Worm (Caenorhabditis elegans) whole organism, L1 larva: Measurements from ENCODE around the gene M02D8.5.
A peak's percentile ranks its signal among the peaks of the same experiment; 100 is the strongest.

Experiments used
- C16A3.4 ChIP-seq: fragments of 150-350 bp; optimal IDR thresholded peaks from 2 replicates; lab custom pipeline; 2014; ENCODE audit warnings: missing biosample characterization, missing genetic modification characterization
- aly-2 ChIP-seq: fragments of 150-350 bp; optimal IDR thresholded peaks from 2 replicates; lab custom pipeline; 2014; ENCODE audit warnings: missing biosample characterization, missing genetic modification characterization
- ceh-63 ChIP-seq: fragments of 200-800 bp; sonication (Bioruptor generic); optimal IDR thresholded peaks from 2 replicates; lab custom pipeline; 2018; ENCODE audit warnings: mild to moderate bottlenecking, missing genetic modification characterization, missing compliant biosample characterization
- dpl-1 ChIP-seq, 3 experiments: fragments of 150-350 bp in 2 of 3; sonication (generic microtip) in 1 of 3; optimal IDR thresholded peaks; 2 replicates each; lab custom pipeline; 2014 to 2017; ENCODE audit warnings: missing biosample characterization in 3 of 3, missing genetic modification characterization in 3 of 3, missing genetic modification reagents in 3 of 3
- efl-1 ChIP-seq, 4 experiments: fragments of 150-350 bp; optimal IDR thresholded peaks in 3 of 4; peaks in 1 of 4; 1 replicate in 1 of 4; 2 replicates in 3 of 4; lab custom pipeline; 2014; ENCODE audit warnings: missing biosample characterization in 2 of 4, missing genetic modification characterization in 2 of 4, missing genetic modification reagents in 2 of 4
- egl-13 ChIP-seq: sonication (generic microtip); optimal IDR thresholded peaks from 2 replicates; lab custom pipeline; 2016; ENCODE audit warnings: missing genotype, missing genetic modification reagents, missing genetic modification characterization, missing compliant biosample characterization
- elt-2 ChIP-seq: sonication (generic microtip); optimal IDR thresholded peaks from 2 replicates; lab custom pipeline; 2016; ENCODE audit warnings: missing genetic modification characterization, mild to moderate bottlenecking, inconsistent platforms, missing compliant biosample characterization, missing genetic modification reagents
- fos-1 ChIP-seq: fragments of 150-350 bp; optimal IDR thresholded peaks from 2 replicates; lab custom pipeline; 2014; ENCODE audit warnings: missing biosample characterization, missing genetic modification characterization
- grh-1 ChIP-seq: fragments of 200-800 bp; sonication (Bioruptor generic); IDR thresholded peaks from 2 replicates; pipeline ENCODE4 v1.3.6; 2022; ENCODE audit warnings: missing genetic modification reagents, missing genetic modification characterization, missing compliant biosample characterization
- hlh-17 ChIP-seq: fragments of 200-800 bp; sonication (Bioruptor generic); optimal IDR thresholded peaks from 2 replicates; lab custom pipeline; 2018; ENCODE audit warnings: missing genetic modification characterization, mild to moderate bottlenecking, missing compliant biosample characterization, moderate library complexity, borderline replicate concordance
- hlh-4 ChIP-seq: sonication (generic microtip); optimal IDR thresholded peaks from 2 replicates; lab custom pipeline; 2016; ENCODE audit warnings: mild to moderate bottlenecking, missing genetic modification characterization, missing compliant biosample characterization
- hpl-2 ChIP-seq: fragments of 150-350 bp; optimal IDR thresholded peaks from 2 replicates; lab custom pipeline; 2014; ENCODE audit warnings: missing biosample characterization, missing genetic modification reagents, missing genetic modification characterization
- irx-1 ChIP-seq: sonication (generic microtip); optimal IDR thresholded peaks from 2 replicates; lab custom pipeline; 2016; ENCODE audit warnings: missing genetic modification characterization, missing compliant biosample characterization
- lin-14 ChIP-seq: fragments of 200-800 bp; sonication (Bioruptor generic); optimal IDR thresholded peaks from 2 replicates; lab custom pipeline; 2018; ENCODE audit warnings: mild to moderate bottlenecking, missing genetic modification characterization, moderate library complexity, missing compliant biosample characterization
- lin-15B ChIP-seq: fragments of 150-350 bp; sonication (generic microtip); optimal IDR thresholded peaks from 3 replicates; lab custom pipeline; 2014; ENCODE audit warnings: missing biosample characterization, missing genetic modification characterization
- lin-35 ChIP-seq, 2 experiments: fragments of 150-350 bp; optimal IDR thresholded peaks; 2 replicates each; lab custom pipeline; 2014; ENCODE audit warnings: missing biosample characterization in 2 of 2, missing genetic modification characterization in 2 of 2, missing genetic modification reagents in 2 of 2
- lin-39 ChIP-seq: fragments of 150-350 bp; optimal IDR thresholded peaks from 2 replicates; lab custom pipeline; 2014; ENCODE audit warnings: missing biosample characterization, missing genetic modification reagents, missing genetic modification characterization
- mep-1 ChIP-seq: fragments of 150-350 bp; optimal IDR thresholded peaks from 2 replicates; lab custom pipeline; 2014; ENCODE audit warnings: missing biosample characterization, missing genetic modification characterization
- nhr-11 ChIP-seq: fragments of 150-350 bp; optimal IDR thresholded peaks from 2 replicates; lab custom pipeline; 2014; ENCODE audit warnings: missing biosample characterization, missing genetic modification characterization
- nhr-20 ChIP-seq: sonication (generic microtip); optimal IDR thresholded peaks from 2 replicates; lab custom pipeline; 2016; ENCODE audit warnings: mild to moderate bottlenecking, missing genetic modification characterization, missing compliant biosample characterization
- nhr-77 ChIP-seq: fragments of 150-350 bp; optimal IDR thresholded peaks from 2 replicates; lab custom pipeline; 2014; ENCODE audit warnings: missing biosample characterization, missing genetic modification characterization
- nhr-84 ChIP-seq: sonication (generic microtip); optimal IDR thresholded peaks from 2 replicates; lab custom pipeline; 2017; ENCODE audit warnings: missing biosample characterization, missing genetic modification characterization
- nhr-90 ChIP-seq: sonication (generic microtip); optimal IDR thresholded peaks from 2 replicates; lab custom pipeline; 2016; ENCODE audit warnings: mild to moderate bottlenecking, missing genetic modification characterization, missing compliant biosample characterization; ENCODE audit not compliant: poor library complexity
- pax-3 ChIP-seq: fragments of 200-800 bp; sonication (Bioruptor generic); optimal IDR thresholded peaks from 2 replicates; lab custom pipeline; 2018; ENCODE audit warnings: mild to moderate bottlenecking, missing genetic modification characterization, moderate library complexity, missing compliant biosample characterization
- pqm-1 ChIP-seq: sonication (generic microtip); optimal IDR thresholded peaks from 3 replicates; lab custom pipeline; 2017; ENCODE audit warnings: missing biosample characterization, missing genetic modification characterization
- rnt-1 ChIP-seq: sonication (generic microtip); optimal IDR thresholded peaks from 2 replicates; lab custom pipeline; 2016; ENCODE audit warnings: mild to moderate bottlenecking, missing genetic modification characterization, moderate library complexity, missing compliant biosample characterization
- snu-23 ChIP-seq: sonication (generic microtip); optimal IDR thresholded peaks from 2 replicates; lab custom pipeline; 2016; ENCODE audit warnings: missing genetic modification characterization, missing compliant biosample characterization
- sox-4 ChIP-seq: sonication (generic microtip); optimal IDR thresholded peaks from 2 replicates; lab custom pipeline; 2016; ENCODE audit warnings: missing genetic modification characterization, missing compliant biosample characterization
- sup-37 ChIP-seq: fragments of 200-800 bp; sonication (Bioruptor generic); optimal IDR thresholded peaks from 2 replicates; lab custom pipeline; 2018; ENCODE audit warnings: mild to moderate bottlenecking, missing genetic modification characterization, missing compliant biosample characterization
- tlp-1 ChIP-seq: fragments of 150-350 bp; optimal IDR thresholded peaks from 2 replicates; lab custom pipeline; 2014; ENCODE audit warnings: missing biosample characterization, missing genetic modification characterization
- unc-30 ChIP-seq: sonication (generic microtip); optimal IDR thresholded peaks from 2 replicates; lab custom pipeline; 2017; ENCODE audit warnings: missing biosample characterization, missing genetic modification characterization
- vab-15 ChIP-seq: sonication (generic microtip); optimal IDR thresholded peaks from 2 replicates; lab custom pipeline; 2017; ENCODE audit warnings: missing genotype, mild to moderate bottlenecking, missing genetic modification characterization, missing compliant biosample characterization
- xbp-1 ChIP-seq: sonication (generic microtip); optimal IDR thresholded peaks from 2 replicates; lab custom pipeline; 2016; ENCODE audit warnings: missing genetic modification characterization, missing compliant biosample characterization
- zip-4 ChIP-seq: fragments of 200-800 bp; sonication (Bioruptor generic); optimal IDR thresholded peaks from 2 replicates; lab custom pipeline; 2018; ENCODE audit warnings: mild to moderate bottlenecking, missing genetic modification characterization, moderate library complexity, missing compliant biosample characterization

M02D8.5 gene

DNA sequence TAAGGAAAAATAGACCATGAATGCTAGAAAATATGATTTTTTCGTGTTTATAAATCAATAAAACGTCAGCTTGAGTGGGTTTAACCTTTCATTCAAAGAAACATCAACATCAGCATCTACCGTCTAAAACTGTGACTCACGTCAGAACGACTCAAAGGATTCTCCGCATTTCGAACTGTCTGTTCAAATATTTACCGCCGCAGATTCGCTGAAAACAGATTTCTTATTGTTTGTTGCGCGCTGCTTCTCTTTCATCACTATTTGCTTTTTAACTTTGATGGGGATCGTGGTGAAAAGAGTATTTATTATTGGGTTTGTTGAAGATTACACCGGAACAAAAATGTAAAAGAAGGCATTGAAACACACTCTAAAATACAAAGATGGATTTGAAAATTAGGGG lies 40.1 kb downstream of the M02D8.5 start:
- TF ChIP-seq nhr-84 (tag; lab: Kevin White, UChicago) (no peak), nhr-11 (tag; lab: Kevin White, UChicago) (no peak), nhr-77 (peak; percentile 31), lin-14 (GFP tag; lab: Kevin White, UChicago) (peak; percentile 43)

- TF ChIP-seq hlh-4 (tag; lab: Kevin White, UChicago) (no peak), C16A3.4 (tag; lab: Kevin White, UChicago) (no peak), hlh-17 (GFP tag; lab: Kevin White, UChicago) (no peak)
Measured at ce11 chrX:8720658-8721057, 40.7 kb downstream of the M02D8.5 start, which contains the start of gene F53A9.9. F53A9.9 (minus strand) TSS chrX:8720758.

ce11 chrX:8719888-8720287 lies 41.5 kb downstream of the M02D8.5 start:
- TF ChIP-seq nhr-20 (tag; lab: Kevin White, UChicago) = peak; percentile 49
- no peak for TF ChIP-seq snu-23 (GFP tag; lab: Kevin White, UChicago)
- no peak for TF ChIP-seq lin-15B (tag; lab: Kevin White, UChicago)
- TF ChIP-seq efl-1 (optimal IDR thresholded peaks at IDR 0.05; lab: Kevin White, UChicago) = no peak
- TF ChIP-seq efl-1 (GFP tag; optimal IDR thresholded peaks at IDR 0.05 in 1 of 2; lab: Kevin White, UChicago) = no peak
- no peak for TF ChIP-seq nhr-90 (tag; lab: Kevin White, UChicago)
- TF ChIP-seq tlp-1 (tag; lab: Kevin White, UChicago) = no peak
- TF ChIP-seq zip-4 (GFP tag; lab: Kevin White, UChicago) = no peak
- TF ChIP-seq sox-4 (tag; lab: Kevin White, UChicago) = no peak
- no peak for TF ChIP-seq lin-39 (tag; lab: Kevin White, UChicago)
- no peak for TF ChIP-seq dpl-1 (GFP tag; optimal IDR thresholded peaks at IDR 0.05; lab: Kevin White, UChicago)
- no peak for TF ChIP-seq egl-13
- no peak for TF ChIP-seq vab-15 (tag; lab: Kevin White, UChicago)
- TF ChIP-seq rnt-1 (tag; lab: Kevin White, UChicago) = no peak
- TF ChIP-seq aly-2 (tag; lab: Kevin White, UChicago) = no peak
- TF ChIP-seq lin-35 (GFP tag; optimal IDR thresholded peaks at IDR 0.05; lab: Kevin White, UChicago) = peak in 1 of 2 experiments; percentile 2
- peak; percentile 48 for TF ChIP-seq elt-2 (tag; lab: Kevin White, UChicago)

ce11 chrX:8718856-8719255 lies 42.5 kb downstream of the M02D8.5 start, which contains the start of gene F53A9.8:
F53A9.8 (minus strand) TSS chrX:8718904.
- TF ChIP-seq mep-1 (no peak), irx-1 (tag; lab: Kevin White, UChicago) (no peak), elt-2 (tag; lab: Kevin White, UChicago) (peak; percentile 9), sup-37 (GFP tag; lab: Kevin White, UChicago) (no peak), pax-3 (tag; lab: Kevin White, UChicago) (peak; percentile 11), ceh-63 (GFP tag; lab: Kevin White, UChicago) (no peak), snu-23 (GFP tag; lab: Kevin White, UChicago) (no peak), fos-1 (tag; lab: Kevin White, UChicago) (no peak), grh-1 (GFP tag; lab: Robert Waterston, UW) (no peak), hpl-2 (GFP tag; lab: Kevin White, UChicago) (no peak), lin-35 (GFP tag; optimal IDR thresholded peaks at IDR 0.05; lab: Kevin White, UChicago) (peak in 1 of 2 experiments; percentile 4), unc-30 (no peak), xbp-1 (tag; lab: Kevin White, UChicago) (no peak)
- TF ChIP-seq, all 84 proteins: peak for 3

DNA sequence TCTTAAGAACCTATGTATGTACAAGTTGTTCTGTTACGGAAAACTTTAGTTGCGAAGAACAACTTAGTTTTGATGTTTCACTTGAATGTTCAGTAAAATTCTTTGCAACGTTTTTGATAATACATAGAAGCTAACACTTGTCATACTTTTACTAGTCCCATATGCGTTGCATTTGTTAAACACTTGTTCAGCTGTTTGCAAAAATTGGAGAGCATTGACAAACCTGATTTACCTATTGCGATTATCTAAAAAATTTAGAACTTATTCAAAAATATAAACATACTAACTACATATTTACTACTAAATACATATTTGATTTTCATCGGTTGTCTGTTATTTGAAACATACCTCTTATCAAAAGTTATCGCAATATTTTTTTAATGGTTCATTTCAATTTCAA lies 43.2 kb downstream of the M02D8.5 start:
- TF ChIP-seq pqm-1 = no peak
- no peak for TF ChIP-seq efl-1 (optimal IDR thresholded peaks at IDR 0.05; lab: Kevin White, UChicago)
- TF ChIP-seq efl-1 (GFP tag; optimal IDR thresholded peaks at IDR 0.05 in 1 of 2; lab: Kevin White, UChicago) = peak in 1 of 2 experiments; percentile 5
